Fruit fly (Drosophila melanogaster): ENCODE results near the gene AOX3.

Gene AOX3

dm6 chr3R:15547827-15548517 lies at the start of gene AOX3:
Gene AOX3 (minus strand): TSS chr3R:15548188.
- TF ChIP-seq h (optimal IDR thresholded peaks at IDR 0.05) (no peak), psq (optimal IDR thresholded peaks at IDR 0.05) (no peak), Myc (optimal IDR thresholded peaks at IDR 0.05) (no peak), ttk (optimal IDR thresholded peaks at IDR 0.05) (no peak), insv (optimal IDR thresholded peaks at IDR 0.05) (no peak), Sin3A (optimal IDR thresholded peaks at IDR 0.05) (no peak)

DNA sequence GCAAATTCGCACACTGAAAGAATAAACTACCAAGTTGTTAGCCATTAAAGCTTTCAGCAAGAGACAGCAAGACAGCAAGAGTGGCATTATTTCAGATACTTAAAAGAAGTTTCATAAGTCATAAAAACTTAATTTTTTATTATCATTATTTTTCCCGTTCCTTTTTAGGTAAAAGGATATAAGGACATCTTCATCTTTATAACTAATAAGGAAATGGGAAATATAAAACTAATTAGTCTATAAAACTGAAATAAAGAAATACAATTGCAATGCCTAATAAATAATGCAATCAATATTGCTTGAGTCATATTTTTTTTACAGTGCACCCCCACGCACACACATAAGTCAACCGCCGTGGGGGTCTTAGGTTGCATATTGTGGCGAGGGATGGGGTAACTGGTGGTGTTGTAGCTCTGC lies 48.0 kb upstream of the AOX3 start:
- no peak for TF ChIP-seq h (optimal IDR thresholded peaks at IDR 0.05)
- no peak for TF ChIP-seq ttk (optimal IDR thresholded peaks at IDR 0.05)
- TF ChIP-seq Myc (optimal IDR thresholded peaks at IDR 0.05) = no peak
- TF ChIP-seq Sin3A (optimal IDR thresholded peaks at IDR 0.05) = no peak
- TF ChIP-seq insv (optimal IDR thresholded peaks at IDR 0.05) = no peak
- no peak for TF ChIP-seq psq (optimal IDR thresholded peaks at IDR 0.05)

DNA sequence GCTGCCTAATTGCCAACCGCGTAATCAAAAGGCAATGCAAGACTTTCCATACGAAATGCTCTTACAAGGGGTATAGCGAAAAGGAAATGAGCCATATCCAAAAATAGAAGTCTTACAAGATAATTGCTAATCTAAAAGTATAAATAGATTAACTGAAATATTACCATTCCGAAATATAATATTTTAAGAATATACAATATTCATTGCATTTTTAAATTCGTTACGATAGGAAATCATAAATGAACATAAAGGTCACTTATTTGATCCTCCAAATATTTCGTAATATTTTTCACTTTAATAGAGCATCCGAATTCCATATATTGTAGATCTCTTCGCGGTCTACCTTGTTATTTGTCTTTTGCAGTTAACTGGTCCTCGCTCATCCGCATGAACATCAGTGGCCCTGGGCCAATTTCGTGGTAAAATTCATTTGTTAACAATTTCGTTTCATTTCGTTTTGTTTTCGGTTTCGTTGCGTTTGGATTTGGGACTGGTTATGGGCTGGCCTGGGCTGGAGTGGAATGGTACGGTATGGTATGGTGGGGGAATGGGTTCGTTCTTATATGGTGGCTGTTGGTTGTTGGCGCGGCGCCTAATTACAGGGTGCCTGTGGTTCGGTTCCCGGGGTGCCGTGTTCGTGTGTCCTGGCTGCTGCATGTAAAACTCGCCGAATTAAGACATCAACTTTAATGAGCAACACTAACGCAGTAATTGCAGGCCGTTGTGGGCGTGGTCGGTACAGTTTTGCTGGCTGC lies 40.8 kb upstream of the AOX3 start:
- TF ChIP-seq psq (optimal IDR thresholded peaks at IDR 0.05) = no peak
- no peak for TF ChIP-seq insv (optimal IDR thresholded peaks at IDR 0.05)
- no peak for TF ChIP-seq ttk (optimal IDR thresholded peaks at IDR 0.05)
- TF ChIP-seq Myc (optimal IDR thresholded peaks at IDR 0.05) = no peak
- TF ChIP-seq Sin3A (optimal IDR thresholded peaks at IDR 0.05) = no peak
- no peak for TF ChIP-seq h (optimal IDR thresholded peaks at IDR 0.05)

DNA sequence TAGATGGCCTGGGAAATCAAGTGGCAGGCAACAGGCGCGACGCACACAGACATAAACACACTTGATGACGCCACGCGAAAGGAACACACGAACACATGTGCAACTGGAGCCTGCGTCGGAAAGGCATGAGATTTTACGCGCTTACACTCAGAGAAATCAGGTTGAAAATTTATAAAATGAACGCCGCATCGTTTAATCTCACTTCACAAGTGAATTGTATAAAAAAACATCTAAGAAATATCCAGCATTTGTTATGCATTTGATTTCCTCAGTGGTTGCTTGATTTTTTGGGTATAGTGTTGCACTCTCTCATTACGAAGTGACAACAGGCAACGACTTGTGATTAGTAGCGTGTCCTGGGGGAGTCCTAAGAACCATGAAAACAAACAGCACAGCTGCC lies 39.5 kb upstream of the AOX3 start:
- no peak for TF ChIP-seq Sin3A (optimal IDR thresholded peaks at IDR 0.05)

- TF ChIP-seq Sin3A (optimal IDR thresholded peaks at IDR 0.05) (no peak), Myc (optimal IDR thresholded peaks at IDR 0.05) (no peak), ttk (optimal IDR thresholded peaks at IDR 0.05) (no peak), psq (optimal IDR thresholded peaks at IDR 0.05) (no peak), insv (optimal IDR thresholded peaks at IDR 0.05) (no peak), h (optimal IDR thresholded peaks at IDR 0.05) (no peak)
Measured at dm6 chr3R:15584523-15585149, 36.6 kb upstream of the AOX3 start.

- TF ChIP-seq h (optimal IDR thresholded peaks at IDR 0.05) (no peak), insv (optimal IDR thresholded peaks at IDR 0.05) (no peak), psq (optimal IDR thresholded peaks at IDR 0.05) (no peak), Sin3A (optimal IDR thresholded peaks at IDR 0.05) (no peak), Myc (optimal IDR thresholded peaks at IDR 0.05) (no peak), ttk (optimal IDR thresholded peaks at IDR 0.05) (no peak)
Measured at dm6 chr3R:15583447-15583846, 35.5 kb upstream of the AOX3 start.

DNA sequence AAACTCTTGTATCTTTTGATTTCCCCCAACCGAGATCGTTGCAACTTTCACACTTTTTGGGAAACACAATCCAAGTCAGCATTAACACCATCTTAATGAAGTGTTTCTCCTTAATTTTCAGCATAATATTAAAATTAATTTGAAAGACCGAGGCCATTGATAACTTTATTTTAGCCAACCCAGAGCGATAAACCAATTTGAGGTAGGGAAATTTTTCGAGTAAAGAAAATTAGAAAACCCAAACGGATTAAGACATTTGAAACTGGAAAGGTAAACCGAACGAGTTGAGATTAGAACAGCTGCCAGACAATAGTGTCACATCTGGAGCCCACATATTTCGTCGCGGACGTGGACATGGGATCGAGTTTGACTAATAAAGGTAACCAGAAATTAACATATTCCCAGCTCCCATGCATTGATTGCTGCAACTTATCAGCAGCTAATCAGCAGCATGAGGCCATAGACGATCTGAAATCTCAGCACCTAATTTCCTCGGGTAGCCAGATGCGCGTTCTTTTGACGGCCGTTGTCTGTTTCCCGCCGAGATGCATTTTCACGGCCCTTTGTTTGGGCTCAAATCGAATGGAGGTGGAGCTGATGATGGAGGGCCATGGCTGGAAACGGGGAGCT lies 34.7 kb upstream of the AOX3 start:
- no peak for TF ChIP-seq Sin3A (optimal IDR thresholded peaks at IDR 0.05)
- no peak for TF ChIP-seq h (optimal IDR thresholded peaks at IDR 0.05)
- TF ChIP-seq psq (optimal IDR thresholded peaks at IDR 0.05) = no peak
- TF ChIP-seq insv (optimal IDR thresholded peaks at IDR 0.05) = no peak
- no peak for TF ChIP-seq ttk (optimal IDR thresholded peaks at IDR 0.05)
- TF ChIP-seq Myc (optimal IDR thresholded peaks at IDR 0.05) = no peak

DNA sequence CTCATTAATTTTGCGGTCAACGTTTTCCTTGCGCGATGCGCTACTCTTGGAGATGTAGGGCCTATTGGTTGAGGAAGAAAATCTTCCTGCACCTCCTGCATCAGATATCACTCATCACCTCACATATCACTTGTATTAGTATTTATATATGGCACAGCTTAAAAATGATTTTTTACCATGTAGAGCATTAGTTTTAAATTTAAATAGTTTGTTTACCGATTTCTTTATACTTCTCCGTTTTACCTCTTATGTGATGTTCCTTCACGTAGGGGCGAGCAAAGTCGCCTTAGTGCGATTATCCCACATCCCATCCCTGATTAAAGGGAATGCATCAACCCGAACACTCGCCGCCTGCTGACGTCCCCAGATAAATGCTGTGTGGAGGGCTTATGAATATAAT lies 32.7 kb upstream of the AOX3 start:
- TF ChIP-seq ttk (optimal IDR thresholded peaks at IDR 0.05) = no peak
- no peak for TF ChIP-seq h (optimal IDR thresholded peaks at IDR 0.05)
- TF ChIP-seq psq (optimal IDR thresholded peaks at IDR 0.05) = no peak
- no peak for TF ChIP-seq Sin3A (optimal IDR thresholded peaks at IDR 0.05)
- TF ChIP-seq Myc (optimal IDR thresholded peaks at IDR 0.05) = no peak
- no peak for TF ChIP-seq insv (optimal IDR thresholded peaks at IDR 0.05)

DNA sequence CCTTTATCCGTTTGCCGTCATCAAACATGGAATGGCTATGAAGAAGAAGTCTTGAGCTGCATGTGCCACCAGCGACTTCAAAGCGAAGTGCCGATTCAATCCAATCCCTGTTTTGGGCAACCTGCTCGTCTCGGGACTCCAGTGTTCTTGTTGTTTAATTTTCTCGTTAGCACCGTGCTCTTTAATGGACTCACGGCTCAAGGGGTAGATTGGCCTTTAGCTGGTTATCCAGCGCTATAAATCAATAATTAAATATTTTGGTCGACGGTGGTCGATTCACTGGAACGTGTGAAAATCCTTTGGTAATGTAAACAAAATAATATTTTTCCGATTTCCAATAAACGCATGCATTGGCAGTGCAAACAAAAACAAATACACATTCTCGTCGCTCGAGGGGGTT lies 31.7 kb upstream of the AOX3 start:
- TF ChIP-seq Sin3A (optimal IDR thresholded peaks at IDR 0.05) = no peak
- no peak for TF ChIP-seq psq (optimal IDR thresholded peaks at IDR 0.05)
- no peak for TF ChIP-seq Myc (optimal IDR thresholded peaks at IDR 0.05)
- TF ChIP-seq h (optimal IDR thresholded peaks at IDR 0.05) = no peak
- no peak for TF ChIP-seq insv (optimal IDR thresholded peaks at IDR 0.05)
- TF ChIP-seq ttk (optimal IDR thresholded peaks at IDR 0.05) = no peak

DNA sequence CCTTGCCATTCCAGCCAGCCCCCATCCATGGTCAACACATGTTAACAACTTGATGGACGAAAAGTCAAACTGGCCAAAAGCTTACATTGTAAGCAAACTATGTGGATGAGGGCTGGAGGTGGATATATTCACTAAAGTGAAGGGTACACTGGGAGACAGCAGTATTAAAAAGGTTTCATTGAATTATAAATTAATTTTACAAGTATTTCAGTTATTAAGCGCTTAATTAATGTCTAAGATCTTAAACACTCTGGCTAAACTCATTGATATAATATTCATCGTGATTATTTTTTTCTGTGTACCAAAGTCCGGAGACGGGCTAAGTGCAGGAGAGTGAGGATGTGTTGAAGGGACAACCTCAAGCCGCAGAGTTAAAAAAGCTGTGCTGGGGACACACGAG lies 20.6 kb upstream of the AOX3 start:
- no peak for TF ChIP-seq Myc (optimal IDR thresholded peaks at IDR 0.05)
- no peak for TF ChIP-seq h (optimal IDR thresholded peaks at IDR 0.05)
- TF ChIP-seq Sin3A (optimal IDR thresholded peaks at IDR 0.05) = no peak
- TF ChIP-seq psq (optimal IDR thresholded peaks at IDR 0.05) = no peak
- TF ChIP-seq insv (optimal IDR thresholded peaks at IDR 0.05) = no peak
- TF ChIP-seq ttk (optimal IDR thresholded peaks at IDR 0.05) = no peak

DNA sequence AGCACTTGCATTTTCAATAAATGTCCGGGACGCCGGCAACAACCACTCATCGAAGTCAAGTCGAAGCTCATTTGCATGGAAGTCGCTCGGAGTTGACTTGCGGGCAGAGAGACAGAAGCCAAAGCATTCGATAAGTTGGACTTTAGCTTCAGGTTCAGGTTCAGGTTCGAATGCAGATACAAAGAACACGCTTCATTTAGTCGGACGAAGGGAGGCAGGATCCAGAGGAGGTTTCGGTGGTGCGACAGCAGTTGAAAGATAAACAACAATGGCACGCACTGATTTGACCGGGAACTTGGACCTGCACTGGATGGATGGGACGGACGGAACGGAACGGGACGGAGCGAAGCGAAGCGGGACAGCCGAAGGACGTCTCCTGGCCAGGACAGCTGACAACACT lies 19.9 kb upstream of the AOX3 start:
- TF ChIP-seq psq (optimal IDR thresholded peaks at IDR 0.05) = no peak
- no peak for TF ChIP-seq Sin3A (optimal IDR thresholded peaks at IDR 0.05)
- no peak for TF ChIP-seq h (optimal IDR thresholded peaks at IDR 0.05)
- no peak for TF ChIP-seq insv (optimal IDR thresholded peaks at IDR 0.05)
- TF ChIP-seq Myc (optimal IDR thresholded peaks at IDR 0.05) = no peak
- no peak for TF ChIP-seq ttk (optimal IDR thresholded peaks at IDR 0.05)

DNA sequence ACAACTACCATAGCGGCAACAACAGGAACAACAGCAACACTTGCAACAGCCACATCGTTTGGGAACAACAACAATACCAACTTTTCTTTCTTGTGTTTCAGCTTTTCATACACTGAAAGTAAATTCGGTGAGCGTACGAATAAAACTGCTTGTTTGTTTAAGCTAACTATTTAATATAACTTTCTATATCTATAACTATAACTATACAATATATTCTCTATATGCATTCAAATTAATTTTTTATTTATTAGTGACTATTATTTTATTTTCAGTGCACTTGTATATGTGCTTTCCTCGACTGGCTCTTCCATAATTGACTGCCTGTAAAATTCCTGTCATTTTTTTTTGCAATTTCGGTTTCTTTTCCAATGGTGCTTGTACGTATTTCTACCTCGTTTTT lies 19.0 kb upstream of the AOX3 start:
- TF ChIP-seq ttk (optimal IDR thresholded peaks at IDR 0.05) (no peak), psq (optimal IDR thresholded peaks at IDR 0.05) (no peak), insv (optimal IDR thresholded peaks at IDR 0.05) (no peak), Myc (optimal IDR thresholded peaks at IDR 0.05) (no peak), h (optimal IDR thresholded peaks at IDR 0.05) (no peak), Sin3A (optimal IDR thresholded peaks at IDR 0.05) (no peak)
